Fruit fly (Drosophila melanogaster): Measurements from ENCODE around the gene yellow-h.

The yellow-h gene

dm6 chr4:179062-179919 is 48.4 kb upstream of the yellow-h start, which contains the start of gene Arl4 (continued):
- no peak for TF ChIP-seq CG31365 (tag; optimal IDR thresholded peaks at IDR 0.05)
- TF ChIP-seq Ssrp (tag; optimal IDR thresholded peaks at IDR 0.05), result no peak
- TF ChIP-seq CG13287 (GFP tag; IDR thresholded peaks at IDR 0.05; ENCODE audit: partially characterized antibody), result peak; percentile 38; the same call in 1 of the 2 replicates
- TF ChIP-seq disco-r (GFP tag; optimal IDR thresholded peaks at IDR 0.05), result no peak
- TF ChIP-seq bcd (GFP tag; optimal IDR thresholded peaks at IDR 0.05), result no peak
- TF ChIP-seq wek (GFP tag; optimal IDR thresholded peaks at IDR 0.05), result peak; percentile 30
- TF ChIP-seq zfh2 (GFP tag; optimal IDR thresholded peaks at IDR 0.05), result peak; percentile 16
- no peak for TF ChIP-seq Jarid2 (GFP tag; optimal IDR thresholded peaks at IDR 0.05)
- TF ChIP-seq sens (GFP tag), result peak; percentile 14
- TF ChIP-seq CG11456 (GFP tag; IDR thresholded peaks at IDR 0.05), result no peak
- peak; percentile 7 for TF ChIP-seq CG13424 (tag; optimal IDR thresholded peaks at IDR 0.05)
- TF ChIP-seq CG13624 (GFP tag; optimal IDR thresholded peaks at IDR 0.05), result peak; percentile 45
- TF ChIP-seq D19B (GFP tag; optimal IDR thresholded peaks at IDR 0.05), result no peak
- TF ChIP-seq crp (GFP tag; optimal IDR thresholded peaks at IDR 0.05), result no peak
- peak; percentile 99 for TF ChIP-seq CG1603 (tag; optimal IDR thresholded peaks at IDR 0.05)
- peak; percentile 60 for TF ChIP-seq HmgZ (tag; optimal IDR thresholded peaks at IDR 0.05)
- no peak for TF ChIP-seq Nf-YB (GFP tag; optimal IDR thresholded peaks at IDR 0.05)
- TF ChIP-seq CG12942 (GFP tag; optimal IDR thresholded peaks at IDR 0.05), result no peak
- peak; percentile 22 for TF ChIP-seq Fer3 (tag; optimal IDR thresholded peaks at IDR 0.05)
- TF ChIP-seq CG2712 (tag; optimal IDR thresholded peaks at IDR 0.05), result peak; percentile 3
- peak; percentile 86 for TF ChIP-seq row (GFP tag; IDR thresholded peaks at IDR 0.05)
- TF ChIP-seq Atf3 (GFP tag; optimal IDR thresholded peaks at IDR 0.05), result no peak
- TF ChIP-seq CG34376 (GFP tag; optimal IDR thresholded peaks at IDR 0.05), result no peak
- TF ChIP-seq CG43689 (GFP tag; IDR thresholded peaks at IDR 0.05), result no peak
- peak; percentile 51 for TF ChIP-seq CG2116 (GFP tag; optimal IDR thresholded peaks at IDR 0.05)
- no peak for TF ChIP-seq CG15696 (tag; optimal IDR thresholded peaks at IDR 0.05)
- no peak for TF ChIP-seq sc (optimal IDR thresholded peaks at IDR 0.05)
- no peak for TF ChIP-seq sc (GFP tag; optimal IDR thresholded peaks at IDR 0.05)
- no peak for TF ChIP-seq pros (GFP tag; optimal IDR thresholded peaks at IDR 0.05)
- TF ChIP-seq dan (GFP tag; IDR thresholded peaks at IDR 0.05), result no peak
- TF ChIP-seq CG2875 (GFP tag; optimal IDR thresholded peaks at IDR 0.05), result no peak
- TF ChIP-seq CG15011 (GFP tag; optimal IDR thresholded peaks at IDR 0.05), result no peak
- 0 out of 3 replicates have a peak, but pooled peaks have one; percentile 11 for TF ChIP-seq CG11695 (GFP tag; IDR thresholded peaks at IDR 0.05)
- TF ChIP-seq nerfin-2 (GFP tag; IDR thresholded peaks at IDR 0.05; ENCODE audit: partially characterized antibody), result no peak
- 0 out of 2 replicates have a peak, but pooled peaks have one; percentile 12 for TF ChIP-seq HLH3B (GFP tag; IDR thresholded peaks at IDR 0.05)
- no peak for TF ChIP-seq Adf1 (GFP tag; IDR thresholded peaks at IDR 0.05)
- no peak for TF ChIP-seq CG10654 (GFP tag; optimal IDR thresholded peaks at IDR 0.05)
- no peak for TF ChIP-seq NfI (GFP tag; optimal IDR thresholded peaks at IDR 0.05)
- TF ChIP-seq Abd-B (GFP tag; optimal IDR thresholded peaks at IDR 0.05), result no peak
- TF ChIP-seq CG14014 (GFP tag; IDR thresholded peaks at IDR 0.05), result 0 out of 2 replicates have a peak, but pooled peaks have one; percentile 19
- TF ChIP-seq Ets97D (GFP tag; optimal IDR thresholded peaks at IDR 0.05), result peak; percentile 63
- peak; percentile 13 for TF ChIP-seq CG17186 (GFP tag; optimal IDR thresholded peaks at IDR 0.05)
- TF ChIP-seq CG7963 (GFP tag; IDR thresholded peaks at IDR 0.05; ENCODE audit: partially characterized antibody), result no peak
- TF ChIP-seq CG9727 (GFP tag; optimal IDR thresholded peaks at IDR 0.05), result no peak
- no peak for TF ChIP-seq fd3F (GFP tag; optimal IDR thresholded peaks at IDR 0.05)
- TF ChIP-seq CG7928 (GFP tag; optimal IDR thresholded peaks at IDR 0.05), result no peak
- no peak for TF ChIP-seq mld (GFP tag; IDR thresholded peaks at IDR 0.05; ENCODE audit: partially characterized antibody)
- TF ChIP-seq chinmo (GFP tag; IDR thresholded peaks at IDR 0.05; ENCODE audit: partially characterized antibody), result no peak

All from whole organism, embryonic.